Fruit fly (Drosophila melanogaster) whole organism, embryonic: ENCODE results near the gene grnd.

ENCODE experiments used
- CG1792 ChIP-seq: fragments of 200-800 bp; sonication (Bioruptor generic); optimal IDR thresholded peaks from 2 replicates; lab custom pipeline; 2016; ENCODE audit warnings: missing biosample characterization, missing genetic modification characterization
- CG6689 ChIP-seq: fragments of 200-800 bp; sonication (Bioruptor generic); IDR thresholded peaks from 2 replicates; pipeline ENCODE4 v1.3.6; 2022; ENCODE audit warnings: missing biosample characterization, missing genetic modification characterization
- CrebB ChIP-seq: fragments of 200-800 bp; sonication (Bioruptor generic); optimal IDR thresholded peaks from 3 replicates; lab custom pipeline; 2018; ENCODE audit warnings: missing biosample characterization, mild to moderate bottlenecking, missing genetic modification characterization
- Lim3 ChIP-seq: fragments of 200-800 bp; sonication (Bioruptor generic); IDR thresholded peaks from 2 replicates; pipeline ENCODE4 v1.3.6; 2022; ENCODE audit warnings: missing biosample characterization, missing genetic modification characterization
- fd64A ChIP-seq: fragments of 200-800 bp; sonication (Bioruptor generic); optimal IDR thresholded peaks from 3 replicates; lab custom pipeline; 2018; ENCODE audit warnings: missing biosample characterization, mild to moderate bottlenecking, missing genetic modification characterization

dm6 chr2L:18524896-18525295, 39.7 kb downstream of the grnd start:
- TF ChIP-seq CG6689 (GFP tag; lab: Robert Waterston, UW) = no peak
- no peak for TF ChIP-seq CrebB (tag; lab: Kevin White, UChicago)
- no peak for TF ChIP-seq CG1792
- TF ChIP-seq Lim3 = no peak
- no peak for TF ChIP-seq fd64A
